Worm (Caenorhabditis elegans) whole organism, L4 larva: ENCODE measurements around the gene mes-4.

Experiments used
- D1046.2 ChIP-seq: fragments of 200-800 bp; sonication (Bioruptor generic); IDR thresholded peaks from 2 replicates; pipeline ENCODE4 v1.3.6; 2022; ENCODE audit warnings: missing genetic modification characterization, missing compliant biosample characterization
- F26F4.8 ChIP-seq: fragments of 200-800 bp; sonication (Bioruptor generic); conservative IDR thresholded peaks from 2 replicates; pipeline ENCODE4 v1.3.6; 2022; ENCODE audit warnings: missing genetic modification characterization, missing compliant biosample characterization
- T20F7.1 ChIP-seq: fragments of 200-800 bp; sonication (Bioruptor generic); optimal IDR thresholded peaks from 2 replicates; lab custom pipeline; 2018; ENCODE audit warnings: mild to moderate bottlenecking, missing genetic modification characterization, missing compliant biosample characterization
- Y105C5A.15 ChIP-seq: fragments of 200-800 bp; sonication (Bioruptor generic); IDR thresholded peaks from 2 replicates; pipeline ENCODE4 v1.3.6; 2022; ENCODE audit warnings: missing genetic modification characterization, missing compliant biosample characterization
- Y48G9A.11 ChIP-seq: fragments of 200-800 bp; sonication (Bioruptor generic); IDR thresholded peaks from 2 replicates; pipeline ENCODE4 v1.3.6; 2022; ENCODE audit warnings: missing genetic modification reagents, missing genetic modification characterization, missing compliant biosample characterization
- ZK337.2 ChIP-seq: fragments of 200-800 bp; sonication (Bioruptor generic); IDR thresholded peaks from 2 replicates; pipeline ENCODE4 v1.3.6; 2022; ENCODE audit warnings: missing genetic modification reagents, missing genetic modification characterization, missing compliant biosample characterization
- aha-1 ChIP-seq: fragments of 150-350 bp; peaks from one replicate; lab custom pipeline; 2014; ENCODE audit warnings: missing biosample characterization, missing genetic modification characterization
- ceh-28 ChIP-seq: fragments of 150-350 bp; optimal IDR thresholded peaks from 2 replicates; lab custom pipeline; 2014; ENCODE audit warnings: missing biosample characterization, missing genetic modification reagents, missing genetic modification characterization
- ceh-62 ChIP-seq: sonication (generic microtip); optimal IDR thresholded peaks from 2 replicates; lab custom pipeline; 2017; ENCODE audit warnings: missing biosample characterization, missing genetic modification characterization
- cey-2 ChIP-seq: sonication (generic microtip); optimal IDR thresholded peaks from 3 replicates; lab custom pipeline; 2017; ENCODE audit warnings: missing genetic modification characterization, mild to moderate bottlenecking, missing compliant biosample characterization, antibody characterized with exemption, borderline replicate concordance; ENCODE audit not compliant: insufficient read depth
- daf-19 ChIP-seq: fragments of 200-800 bp; sonication (Bioruptor generic); conservative IDR thresholded peaks from 2 replicates; pipeline ENCODE4 v1.3.6; 2022; ENCODE audit warnings: missing genetic modification characterization, missing compliant biosample characterization
- dmd-9 ChIP-seq: fragments of 200-800 bp; sonication (Bioruptor generic); IDR thresholded peaks from 2 replicates; pipeline ENCODE4 v1.3.6; 2022; ENCODE audit warnings: missing genetic modification reagents, missing genetic modification characterization, missing compliant biosample characterization
- dve-1 ChIP-seq: sonication (generic microtip); optimal IDR thresholded peaks from 2 replicates; lab custom pipeline; 2017; ENCODE audit warnings: antibody characterized with exemption, mild to moderate bottlenecking, missing genetic modification characterization, missing compliant biosample characterization; ENCODE audit not compliant: insufficient read depth
- egl-43 ChIP-seq: fragments of 200-800 bp; sonication (Bioruptor generic); IDR thresholded peaks from 2 replicates; pipeline ENCODE4 v1.3.6; 2022; ENCODE audit warnings: missing genetic modification reagents, missing genetic modification characterization, missing compliant biosample characterization
- hif-1 ChIP-seq, 2 experiments: sonication (generic microtip); optimal IDR thresholded peaks; 2 replicates each; lab custom pipeline; 2016 to 2017; ENCODE audit warnings: missing compliant biosample characterization in 2 of 2, missing genetic modification characterization in 2 of 2, missing genetic modification reagents in 2 of 2, missing genotype in 2 of 2, mild to moderate bottlenecking in 1 of 2
- hlh-11 ChIP-seq: fragments of 200-800 bp; sonication (Bioruptor generic); optimal IDR thresholded peaks from 2 replicates; lab custom pipeline; 2018; ENCODE audit warnings: mild to moderate bottlenecking, missing genetic modification characterization, missing compliant biosample characterization
- hlh-30 ChIP-seq: sonication (generic microtip); optimal IDR thresholded peaks from 2 replicates; lab custom pipeline; 2017; ENCODE audit warnings: antibody characterized with exemption, mild to moderate bottlenecking, missing genetic modification characterization, missing compliant biosample characterization; ENCODE audit not compliant: insufficient read depth
- hmg-1.1 ChIP-seq: fragments of 200-800 bp; sonication (Bioruptor generic); IDR thresholded peaks from 2 replicates; pipeline ENCODE4 v1.3.6; 2022; ENCODE audit warnings: missing genetic modification reagents, missing genetic modification characterization, missing compliant biosample characterization
- jun-1 ChIP-seq: fragments of 150-350 bp; optimal IDR thresholded peaks from 2 replicates; lab custom pipeline; 2014; ENCODE audit warnings: missing biosample characterization, missing genetic modification reagents, missing genetic modification characterization
- lim-7 ChIP-seq: fragments of 200-800 bp; sonication (Bioruptor generic); IDR thresholded peaks from 2 replicates; pipeline ENCODE4 v1.3.6; 2022; ENCODE audit warnings: missing genetic modification characterization, missing compliant biosample characterization
- lin-1 ChIP-seq: fragments of 200-800 bp; sonication (Bioruptor generic); IDR thresholded peaks from 2 replicates; pipeline ENCODE4 v1.3.6; 2022; ENCODE audit warnings: missing genetic modification reagents, missing genetic modification characterization, missing compliant biosample characterization
- lin-13 ChIP-seq: fragments of 150-350 bp; optimal IDR thresholded peaks from 2 replicates; lab custom pipeline; 2014; ENCODE audit warnings: missing biosample characterization, missing genetic modification reagents, missing genetic modification characterization
- lsy-2 ChIP-seq, 2 experiments: fragments of 150-350 bp in 1 of 2; sonication (generic microtip) in 1 of 2; optimal IDR thresholded peaks; 2 replicates each; lab custom pipeline; 2014 to 2017; ENCODE audit warnings: missing biosample characterization in 2 of 2, missing genetic modification characterization in 2 of 2
- mdt-29 ChIP-seq: fragments of 200-800 bp; sonication (Bioruptor generic); IDR thresholded peaks from 2 replicates; pipeline ENCODE4 v1.3.6; 2022; ENCODE audit warnings: missing genetic modification reagents, missing genetic modification characterization, missing compliant biosample characterization
- mes-2 ChIP-seq: sonication (generic microtip); optimal IDR thresholded peaks from 2 replicates; lab custom pipeline; 2016; ENCODE audit warnings: missing genotype, mild to moderate bottlenecking, missing genetic modification characterization, missing compliant biosample characterization; ENCODE audit not compliant: poor library complexity, severe bottlenecking
- nhr-11 ChIP-seq: fragments of 150-350 bp; optimal IDR thresholded peaks from 2 replicates; lab custom pipeline; 2014; ENCODE audit warnings: missing biosample characterization, missing genetic modification characterization
- nhr-111 ChIP-seq: fragments of 200-800 bp; sonication (Bioruptor generic); optimal IDR thresholded peaks from 2 replicates; lab custom pipeline; 2018; ENCODE audit warnings: mild to moderate bottlenecking, missing genetic modification characterization, missing compliant biosample characterization
- nhr-25 ChIP-seq: sonication (generic microtip); optimal IDR thresholded peaks from 2 replicates; lab custom pipeline; 2017; ENCODE audit warnings: missing genetic modification characterization, mild to moderate bottlenecking, missing compliant biosample characterization, antibody characterized with exemption, moderate library complexity, borderline replicate concordance; ENCODE audit not compliant: insufficient read depth
- nhr-28 ChIP-seq: fragments of 150-350 bp; optimal IDR thresholded peaks from 2 replicates; lab custom pipeline; 2014; ENCODE audit warnings: missing biosample characterization, missing genetic modification characterization
- nhr-48 ChIP-seq: sonication (generic microtip); optimal IDR thresholded peaks from 2 replicates; lab custom pipeline; 2016; ENCODE audit warnings: mild to moderate bottlenecking, missing genetic modification characterization, missing compliant biosample characterization
- pqm-1 ChIP-seq: sonication (generic microtip); optimal IDR thresholded peaks from 2 replicates; lab custom pipeline; 2017; ENCODE audit warnings: missing biosample characterization, missing genetic modification characterization
- saeg-2 ChIP-seq: fragments of 200-800 bp; sonication (Bioruptor generic); IDR thresholded peaks from 2 replicates; pipeline ENCODE4 v1.3.6; 2022; ENCODE audit warnings: missing genetic modification reagents, missing genetic modification characterization, missing compliant biosample characterization
- sdz-12 ChIP-seq: fragments of 200-800 bp; sonication (Bioruptor generic); optimal IDR thresholded peaks from 2 replicates; lab custom pipeline; 2018; ENCODE audit warnings: mild to moderate bottlenecking, missing genetic modification characterization, missing compliant biosample characterization
- snpc-1.2 ChIP-seq: fragments of 200-800 bp; sonication (Bioruptor generic); IDR thresholded peaks from 2 replicates; pipeline ENCODE4 v1.3.6; 2022; ENCODE audit warnings: missing genetic modification reagents, missing genetic modification characterization, missing compliant biosample characterization
- tag-97 ChIP-seq: fragments of 200-800 bp; sonication (Bioruptor generic); IDR thresholded peaks from 2 replicates; pipeline ENCODE4 v1.3.6; 2022; ENCODE audit warnings: missing genetic modification characterization, missing compliant biosample characterization
- tra-1 ChIP-seq: fragments of 200-800 bp; sonication (Bioruptor generic); IDR thresholded peaks from 2 replicates; pipeline ENCODE4 v1.3.6; 2022; ENCODE audit warnings: missing genetic modification reagents, missing genetic modification characterization, missing compliant biosample characterization
- unc-130 ChIP-seq: sonication (generic microtip); optimal IDR thresholded peaks from 2 replicates; lab custom pipeline; 2016; ENCODE audit warnings: missing genetic modification reagents, missing genetic modification characterization, missing compliant biosample characterization
- unc-39 ChIP-seq: sonication (generic microtip); optimal IDR thresholded peaks from 2 replicates; lab custom pipeline; 2017; ENCODE audit warnings: missing biosample characterization, missing genetic modification characterization
- unc-62 ChIP-seq, 3 experiments: fragments of 150-350 bp in 1 of 3; sonication (generic microtip); optimal IDR thresholded peaks in 2 of 3; peaks in 1 of 3; 1 replicate in 1 of 3; 2 replicates in 2 of 3; lab custom pipeline; 2014 to 2017; ENCODE audit warnings: missing biosample characterization in 3 of 3, missing genetic modification characterization in 3 of 3, missing genetic modification reagents in 3 of 3, missing genotype in 1 of 3
- zag-1 ChIP-seq: fragments of 150-350 bp; optimal IDR thresholded peaks from 2 replicates; lab custom pipeline; 2014; ENCODE audit warnings: missing biosample characterization, missing genetic modification characterization
- zfp-3 ChIP-seq: fragments of 200-800 bp; sonication (Bioruptor generic); conservative IDR thresholded peaks from 2 replicates; pipeline ENCODE4 v1.3.6; 2022; ENCODE audit warnings: missing genetic modification reagents, missing genetic modification characterization, missing compliant biosample characterization
- zip-2 ChIP-seq: fragments of 150-350 bp; optimal IDR thresholded peaks from 2 replicates; lab custom pipeline; 2014; ENCODE audit warnings: missing biosample characterization, missing genetic modification characterization
- ztf-11 ChIP-seq: fragments of 150-350 bp; optimal IDR thresholded peaks from 2 replicates; lab custom pipeline; 2014; ENCODE audit warnings: missing biosample characterization, missing genetic modification characterization
- ztf-7 ChIP-seq: fragments of 150-350 bp; optimal IDR thresholded peaks from 2 replicates; lab custom pipeline; 2014; ENCODE audit warnings: missing biosample characterization, missing genetic modification characterization

mes-4 gene

ce11 chrV:13406032-13406431, 31.3 kb downstream of the mes-4 start, which contains the start of gene cutl-1:
TSS of gene cutl-1 (minus strand) at chrV:13406114.
- TF ChIP-seq pqm-1 (tag; lab: Kevin White, UChicago) (no peak), F26F4.8 (GFP tag; lab: Robert Waterston, UW) (no peak), T20F7.1 (peak; percentile 74), Y48G9A.11 (GFP tag; lab: Robert Waterston, UW) (peak; percentile 94), lsy-2 (tag; optimal IDR thresholded peaks at IDR 0.05; lab: Kevin White, UChicago) (peak in 1 of 2 experiments; percentile 15)

- TF ChIP-seq zip-2 (tag; lab: Kevin White, UChicago) (no peak), snpc-1.2 (GFP tag; lab: Robert Waterston, UW) (no peak), lim-7 (GFP tag; lab: Robert Waterston, UW) (no peak), hlh-11 (peak; percentile 57), mes-2 (tag; lab: Kevin White, UChicago) (no peak), jun-1 (no peak), ceh-62 (tag; lab: Kevin White, UChicago) (no peak), nhr-25 (tag; lab: Kevin White, UChicago) (no peak), lin-13 (GFP tag; lab: Kevin White, UChicago) (no peak), tag-97 (GFP tag; lab: Robert Waterston, UW) (no peak), ztf-7 (tag; lab: Kevin White, UChicago) (no peak), Y105C5A.15 (GFP tag; lab: Robert Waterston, UW) (no peak), sdz-12 (GFP tag; lab: Kevin White, UChicago) (no peak), saeg-2 (no peak), aha-1 (tag; lab: Kevin White, UChicago) (no peak), dmd-9 (no peak), nhr-48 (tag; lab: Kevin White, UChicago) (no peak), ceh-28 (tag; lab: Kevin White, UChicago) (no peak), zag-1 (tag; lab: Kevin White, UChicago) (no peak), ZK337.2 (no peak), egl-43 (GFP tag; lab: Robert Waterston, UW) (no peak), nhr-28 (peak; percentile 69), D1046.2 (GFP tag; lab: Robert Waterston, UW) (no peak), nhr-11 (tag; lab: Kevin White, UChicago) (peak; percentile 57), cey-2 (tag; lab: Kevin White, UChicago) (no peak), unc-62 (GFP tag; optimal IDR thresholded peaks at IDR 0.05 in 1 of 2; lab: Kevin White, UChicago) (peak in 1 of 2 experiments; percentile 95), unc-62 (tag; optimal IDR thresholded peaks at IDR 0.05; lab: Kevin White, UChicago) (no peak), hlh-30 (tag; lab: Kevin White, UChicago) (peak; percentile 72), daf-19 (no peak)
- TF ChIP-seq, all 104 proteins: peak for 5
Measured at ce11 chrV:13402524-13402923, 34.8 kb downstream of the mes-4 start.

- TF ChIP-seq tra-1 (GFP tag; lab: Robert Waterston, UW) (no peak), unc-39 (tag; lab: Kevin White, UChicago) (no peak), ZK337.2 (no peak), hmg-1.1 (GFP tag; lab: Robert Waterston, UW) (no peak), hif-1 (tag; optimal IDR thresholded peaks at IDR 0.05; lab: Kevin White, UChicago) (no peak), zfp-3 (GFP tag; lab: Robert Waterston, UW) (no peak), dve-1 (no peak), lin-1 (GFP tag; lab: Robert Waterston, UW) (no peak), ceh-62 (tag; lab: Kevin White, UChicago) (no peak), ztf-11 (tag; lab: Kevin White, UChicago) (no peak), unc-130 (GFP tag; lab: Kevin White, UChicago) (no peak), nhr-111 (GFP tag; lab: Kevin White, UChicago) (no peak), mdt-29 (GFP tag; lab: Robert Waterston, UW) (no peak), snpc-1.2 (GFP tag; lab: Robert Waterston, UW) (no peak)
Measured at ce11 chrV:13401669-13402068, 35.7 kb downstream of the mes-4 start.
